Fruit fly (Drosophila melanogaster): ENCODE measurements around the gene SsRbeta.
A peak's percentile ranks its signal among the peaks of the same experiment; 100 is the strongest.

The SsRbeta gene

DNA sequence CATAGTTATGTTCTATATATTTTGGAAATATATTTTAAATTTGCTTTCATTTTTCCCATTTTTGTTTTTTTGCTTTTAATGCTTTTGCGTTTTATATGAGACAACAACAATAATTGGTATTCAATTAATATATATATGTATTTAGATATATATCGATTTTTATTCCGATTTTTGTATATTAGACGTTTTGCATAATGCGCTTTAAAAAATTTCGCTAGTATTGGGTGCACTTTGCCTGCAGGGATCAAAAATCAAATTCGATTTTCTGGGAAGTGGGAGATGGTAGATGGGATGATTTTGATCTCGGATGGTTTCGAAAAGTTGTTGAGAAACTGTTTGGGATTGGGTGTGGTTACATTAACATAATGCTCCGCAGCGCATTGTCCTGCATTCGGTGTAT is 8.4 kb downstream of the SsRbeta start, which contains the start of gene CG5157:
Gene CG5157 (minus strand): TSS at position 101 of the 400 bp plus-strand sequence.
- TF ChIP-seq CG6808 (GFP tag; optimal IDR thresholded peaks at IDR 0.05) (no peak), fkh (GFP tag; optimal IDR thresholded peaks at IDR 0.05) (no peak), fd59A (GFP tag; optimal IDR thresholded peaks at IDR 0.05) (no peak), CG6792 (GFP tag; optimal IDR thresholded peaks at IDR 0.05) (no peak), CG10669 (GFP tag; optimal IDR thresholded peaks at IDR 0.05) (no peak), CG8119 (GFP tag; IDR thresholded peaks at IDR 0.05) (no peak), Hr4 (GFP tag; optimal IDR thresholded peaks at IDR 0.05) (no peak), CG7368 (GFP tag; optimal IDR thresholded peaks at IDR 0.05) (no peak), CG11762 (GFP tag; optimal IDR thresholded peaks at IDR 0.05; ENCODE audit: insufficient read depth) (no peak)

DNA sequence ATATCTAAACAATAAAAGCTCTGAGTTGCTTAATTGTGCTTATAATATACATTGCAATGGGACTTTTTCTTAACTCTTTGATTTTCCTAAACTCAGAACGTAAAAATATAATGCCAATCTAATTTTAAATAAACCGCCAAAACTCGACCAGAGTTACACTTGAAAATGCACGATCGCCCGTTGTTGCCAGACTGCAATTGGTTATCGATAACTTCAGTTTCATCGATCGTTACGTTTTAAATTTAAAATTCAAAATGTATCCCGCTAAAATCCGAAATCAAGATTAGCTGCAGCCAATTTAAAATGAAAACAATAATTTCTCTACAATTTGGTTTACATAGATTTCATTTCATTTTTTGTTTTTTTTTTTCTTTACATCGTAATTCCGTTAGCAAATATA is 9.7 kb downstream of the SsRbeta start:
- TF ChIP-seq lz (GFP tag; optimal IDR thresholded peaks at IDR 0.05) (no peak), CG34406 (GFP tag; optimal IDR thresholded peaks at IDR 0.05) (no peak), Ets96B (tag; optimal IDR thresholded peaks at IDR 0.05) (no peak), CG8632 (GFP tag; optimal IDR thresholded peaks at IDR 0.05) (no peak), CG8319 (GFP tag; optimal IDR thresholded peaks at IDR 0.05) (no peak), CG31627 (GFP tag; optimal IDR thresholded peaks at IDR 0.05) (no peak), Sox102F (GFP tag; optimal IDR thresholded peaks at IDR 0.05) (no peak), Blimp-1 (GFP tag; optimal IDR thresholded peaks at IDR 0.05) (no peak), CG3919 (GFP tag; optimal IDR thresholded peaks at IDR 0.05) (no peak), CG16779 (tag; optimal IDR thresholded peaks at IDR 0.05) (no peak), Hr38 (GFP tag; optimal IDR thresholded peaks at IDR 0.05) (no peak)

DNA sequence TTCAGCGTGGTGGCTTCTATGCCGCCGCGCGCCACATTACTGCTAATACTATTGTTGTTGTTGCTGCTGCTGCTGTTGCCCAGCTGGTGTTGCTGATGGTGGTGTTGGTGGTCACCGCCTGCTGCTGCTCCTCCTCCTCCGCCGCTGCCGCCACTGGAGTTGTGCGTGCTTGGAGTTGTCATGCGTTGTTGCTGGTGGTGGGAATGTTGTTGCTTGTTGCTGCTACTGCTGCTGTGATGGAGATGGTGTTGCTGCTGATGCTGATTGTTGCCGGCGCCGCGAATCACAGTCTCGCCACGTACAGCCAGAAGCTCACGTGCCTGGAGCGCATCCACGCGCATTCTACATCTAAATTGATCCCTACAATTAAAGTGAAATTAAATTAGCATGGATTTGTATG is 12.1 kb downstream of the SsRbeta start:
- TF ChIP-seq salr (GFP tag; optimal IDR thresholded peaks at IDR 0.05) (no peak), eg (GFP tag; IDR thresholded peaks at IDR 0.05) (no peak), CG11294 (GFP tag; IDR thresholded peaks at IDR 0.05) (no peak), pdm3 (GFP tag; optimal IDR thresholded peaks at IDR 0.05) (no peak), Eip78C (GFP tag) (no peak), acj6 (GFP tag; optimal IDR thresholded peaks at IDR 0.05) (no peak), ss (GFP tag; optimal IDR thresholded peaks at IDR 0.05) (no peak), Ets96B (tag; optimal IDR thresholded peaks at IDR 0.05) (no peak), Met (GFP tag; optimal IDR thresholded peaks at IDR 0.05) (no peak), fd59A (GFP tag; optimal IDR thresholded peaks at IDR 0.05) (no peak), Sox102F (GFP tag; optimal IDR thresholded peaks at IDR 0.05) (no peak)

DNA sequence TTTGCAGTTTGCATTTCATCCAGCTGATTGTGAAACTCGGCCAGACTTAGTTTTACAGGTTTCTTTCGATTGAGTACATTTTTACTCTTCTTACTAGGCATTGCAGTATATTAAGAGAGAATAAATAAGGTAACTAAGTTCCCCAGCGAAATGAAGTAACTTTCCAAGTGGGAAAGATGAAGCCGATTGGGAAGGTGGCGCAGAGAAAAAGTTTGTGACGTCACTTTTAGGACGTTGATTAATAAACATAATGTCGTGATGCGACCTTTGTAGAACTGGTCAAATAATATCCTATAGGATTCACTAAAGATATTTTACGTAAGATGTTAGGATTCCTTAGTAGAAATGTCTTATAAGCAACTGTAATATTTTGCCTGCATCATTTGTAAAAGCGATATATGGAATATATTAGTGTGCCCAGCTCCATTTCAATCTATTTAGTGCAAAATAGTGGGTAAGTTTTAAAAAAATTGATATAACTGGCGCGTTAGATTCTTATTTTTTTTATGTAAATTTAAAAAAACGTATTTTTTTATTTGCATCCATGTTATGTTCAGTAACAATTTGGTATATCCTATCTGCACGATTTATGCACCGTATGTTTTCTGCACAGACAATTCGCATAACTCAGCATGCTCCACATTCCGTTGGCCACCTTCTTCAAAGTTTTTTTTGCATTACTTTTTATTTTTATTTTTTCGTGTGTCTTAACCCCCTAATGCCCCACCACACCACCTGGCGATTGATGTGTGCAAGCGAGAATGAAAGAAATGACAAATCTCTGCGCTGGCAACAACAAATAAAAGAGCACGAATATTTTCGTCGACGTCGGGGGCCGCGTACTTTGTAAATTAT is 14.5 kb downstream of the SsRbeta start, which contains the start of gene CG32152:
Gene CG32152 (minus strand): TSS at position 352 of the 855 bp plus-strand sequence.
- TF ChIP-seq CG15336 (GFP tag; IDR thresholded peaks at IDR 0.05) (peak; percentile 37), eg (GFP tag; IDR thresholded peaks at IDR 0.05) (peak; percentile 70; the same call in 2 of the 3 replicates), CG6276 (GFP tag; optimal IDR thresholded peaks at IDR 0.05) (no peak), Eip78C (GFP tag) (peak; percentile 64), CG6163 (GFP tag; IDR thresholded peaks at IDR 0.05) (peak; percentile 61; the same call in 2 of the 3 replicates), lz (GFP tag; optimal IDR thresholded peaks at IDR 0.05) (no peak), Eip93F (GFP tag; optimal IDR thresholded peaks at IDR 0.05) (no peak), CG6808 (GFP tag; optimal IDR thresholded peaks at IDR 0.05) (no peak), acj6 (GFP tag; optimal IDR thresholded peaks at IDR 0.05) (peak; percentile 5), Lpt (GFP tag; optimal IDR thresholded peaks at IDR 0.05) (no peak), CG4318 (GFP tag; optimal IDR thresholded peaks at IDR 0.05) (no peak), CG1621 (tag; optimal IDR thresholded peaks at IDR 0.05) (no peak), Hr39 (GFP tag; optimal IDR thresholded peaks at IDR 0.05) (no peak), net (GFP tag; optimal IDR thresholded peaks at IDR 0.05) (no peak)

Data from whole organism, prepupa.